In the genomic region with DNA sequence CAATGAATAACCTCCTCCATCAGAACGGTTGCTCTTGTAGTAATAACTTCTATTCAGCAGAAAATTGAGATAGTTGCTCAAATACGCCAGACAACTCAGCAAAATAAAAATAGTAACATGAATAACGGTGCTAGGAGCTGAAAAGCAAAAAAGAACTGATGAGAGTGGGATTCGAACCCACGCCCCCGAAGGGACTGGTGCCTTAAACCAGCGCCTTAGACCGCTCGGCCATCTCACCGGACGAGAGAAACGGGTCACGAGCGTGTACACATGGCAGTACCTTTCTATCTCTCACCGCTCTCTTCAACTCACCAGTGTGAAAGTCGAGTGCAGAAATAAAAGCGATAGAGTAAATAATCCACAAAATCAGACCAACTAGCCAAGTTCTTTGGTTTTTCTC, we compare ENCODE assay signal across 4 worm cellular contexts.
TF ChIP-seq lines count a peak whose summit lies in the region.

No protein-coding gene starts in this region.

TF ChIP-seq in whole organism, L2 larva, 48 proteins besides CTCF, POLR2A, EP300 and RAD21 (continued from another document):
- TF ChIP-seq nhr-129 (tag; optimal IDR thresholded peaks at IDR 0.05; lab: Kevin White, UChicago) = peak; percentile 68
- no peak for TF ChIP-seq ama-1 (optimal IDR thresholded peaks at IDR 0.05; lab: Kevin White, UChicago)
- no peak for TF ChIP-seq R02D3.7 (tag; optimal IDR thresholded peaks at IDR 0.05; lab: Kevin White, UChicago)
- peak; percentile 12 for TF ChIP-seq nhr-21 (tag; optimal IDR thresholded peaks at IDR 0.05; lab: Kevin White, UChicago)

TF ChIP-seq in whole organism, L4 larva, 104 proteins besides CTCF, POLR2A, EP300 and RAD21 (continued from another document and continues in another):
- peak; percentile 71 for TF ChIP-seq Y48G9A.11 (GFP tag; IDR thresholded peaks at IDR 0.05; lab: Robert Waterston, UW)
- 0 out of 2 replicates have a peak, but pooled peaks have one; percentile 63 for TF ChIP-seq D1046.2 (GFP tag; IDR thresholded peaks at IDR 0.05; lab: Robert Waterston, UW)
- no peak for TF ChIP-seq ama-1 (optimal IDR thresholded peaks at IDR 0.05; lab: Kevin White, UChicago)
- peak; percentile 53 for TF ChIP-seq dmd-6 (GFP tag; IDR thresholded peaks at IDR 0.05; lab: Robert Waterston, UW)
- TF ChIP-seq mes-2 (tag; optimal IDR thresholded peaks at IDR 0.05; lab: Kevin White, UChicago; ENCODE audit: poor library complexity, severe bottlenecking) = peak; percentile 76
- no peak for TF ChIP-seq nhr-77 (tag; optimal IDR thresholded peaks at IDR 0.05; lab: Kevin White, UChicago)
- TF ChIP-seq fkh-10 (GFP tag; optimal IDR thresholded peaks at IDR 0.05; lab: Kevin White, UChicago) = no peak
- no peak for TF ChIP-seq aly-2 (tag; optimal IDR thresholded peaks at IDR 0.05; lab: Kevin White, UChicago)
- no peak for TF ChIP-seq pqm-1 (tag; optimal IDR thresholded peaks at IDR 0.05; lab: Kevin White, UChicago)
- TF ChIP-seq lir-3 (tag; optimal IDR thresholded peaks at IDR 0.05; lab: Kevin White, UChicago) = no peak
- TF ChIP-seq tag-97 (GFP tag; IDR thresholded peaks at IDR 0.05; lab: Robert Waterston, UW) = no peak
- peak; percentile 8; the same call in 1 of the 2 replicates for TF ChIP-seq ctbp-1 (GFP tag; IDR thresholded peaks at IDR 0.05; lab: Robert Waterston, UW)
- no peak for TF ChIP-seq snpc-1.2 (GFP tag; IDR thresholded peaks at IDR 0.05; lab: Robert Waterston, UW)
- TF ChIP-seq F44E2.7 (GFP tag; IDR thresholded peaks at IDR 0.05; lab: Robert Waterston, UW) = no peak
- peak; percentile 85 for TF ChIP-seq egl-43 (GFP tag; IDR thresholded peaks at IDR 0.05; lab: Robert Waterston, UW)
- TF ChIP-seq hif-1 (tag; optimal IDR thresholded peaks at IDR 0.05; lab: Kevin White, UChicago) = no peak
- TF ChIP-seq vab-7 (GFP tag; IDR thresholded peaks at IDR 0.05; lab: Robert Waterston, UW) = peak; percentile 71
- no peak for TF ChIP-seq dpl-1 (GFP tag; optimal IDR thresholded peaks at IDR 0.05; lab: Kevin White, UChicago)
- TF ChIP-seq madf-9 (GFP tag; conservative IDR thresholded peaks at IDR 0.05; lab: Robert Waterston, UW) = no peak; the same call in 1 of the 2 replicates
- TF ChIP-seq nhr-102 (tag; optimal IDR thresholded peaks at IDR 0.05; lab: Kevin White, UChicago) = peak; percentile 40
- TF ChIP-seq mxl-2 (GFP tag; conservative IDR thresholded peaks at IDR 0.05; lab: Robert Waterston, UW) = no peak
- peak; percentile 5; the same call in 1 of the 2 replicates for TF ChIP-seq ceh-44 (GFP tag; IDR thresholded peaks at IDR 0.05; lab: Robert Waterston, UW)
- TF ChIP-seq R02D3.7 (tag; optimal IDR thresholded peaks at IDR 0.05; lab: Kevin White, UChicago) = no peak
- TF ChIP-seq dmd-8 (GFP tag; IDR thresholded peaks at IDR 0.05; lab: Robert Waterston, UW) = peak; percentile 84
- no peak for TF ChIP-seq lin-39 (tag; optimal IDR thresholded peaks at IDR 0.05; lab: Kevin White, UChicago)
- TF ChIP-seq lin-1 (GFP tag; IDR thresholded peaks at IDR 0.05; lab: Robert Waterston, UW) = no peak
- TF ChIP-seq Y5F2A.4 (GFP tag; optimal IDR thresholded peaks at IDR 0.05; lab: Kevin White, UChicago) = no peak
- no peak for TF ChIP-seq nhr-10 (tag; optimal IDR thresholded peaks at IDR 0.05; lab: Kevin White, UChicago)
- TF ChIP-seq arid-1 (GFP tag; conservative IDR thresholded peaks at IDR 0.05; lab: Robert Waterston, UW) = peak; percentile 64; the same call in 1 of the 2 replicates
- no peak for TF ChIP-seq aha-1 (tag; lab: Kevin White, UChicago)
- TF ChIP-seq hlh-11 (tag; optimal IDR thresholded peaks at IDR 0.05; lab: Kevin White, UChicago) = peak; percentile 32
- TF ChIP-seq duxl-1 (tag; optimal IDR thresholded peaks at IDR 0.05; lab: Kevin White, UChicago; ENCODE audit: poor library complexity) = peak; percentile 28
- TF ChIP-seq mdt-29 (GFP tag; IDR thresholded peaks at IDR 0.05; lab: Robert Waterston, UW) = no peak
- no peak for TF ChIP-seq skn-1 (tag; optimal IDR thresholded peaks at IDR 0.05; lab: Kevin White, UChicago)
- peak; percentile 71 for TF ChIP-seq snpc-4 (tag; optimal IDR thresholded peaks at IDR 0.05; lab: Kevin White, UChicago)
- no peak for TF ChIP-seq nhr-41 (GFP tag; IDR thresholded peaks at IDR 0.05; lab: Robert Waterston, UW)
- TF ChIP-seq egl-27 (tag; optimal IDR thresholded peaks at IDR 0.05; lab: Kevin White, UChicago) = no peak
- TF ChIP-seq madf-5 (GFP tag; IDR thresholded peaks at IDR 0.05; lab: Robert Waterston, UW) = peak; percentile 43 to 55; a peak in 1 of 4 replicates
- no peak for TF ChIP-seq spr-1 (tag; optimal IDR thresholded peaks at IDR 0.05; lab: Kevin White, UChicago)
- TF ChIP-seq unc-62 (GFP tag; optimal IDR thresholded peaks at IDR 0.05 in 1 of 2; lab: Kevin White, UChicago) = peak in 1 of 2 experiments; percentile 96
- TF ChIP-seq unc-62 (tag; optimal IDR thresholded peaks at IDR 0.05; lab: Kevin White, UChicago) = no peak

TF ChIP-seq in whole organism, late embryonic, 69 proteins besides CTCF, POLR2A, EP300 and RAD21 (continued from another document):
- no peak for TF ChIP-seq ceh-24 (tag; optimal IDR thresholded peaks at IDR 0.05; lab: Kevin White, UChicago)
- peak; percentile 1 for TF ChIP-seq ahr-1 (tag; optimal IDR thresholded peaks at IDR 0.05; lab: Kevin White, UChicago)
- TF ChIP-seq C08G9.2 (tag; optimal IDR thresholded peaks at IDR 0.05; lab: Kevin White, UChicago) = peak; percentile 67
- peak; percentile 23 for TF ChIP-seq lin-11 (tag; optimal IDR thresholded peaks at IDR 0.05; lab: Kevin White, UChicago)
- TF ChIP-seq che-1 (tag; optimal IDR thresholded peaks at IDR 0.05; lab: Kevin White, UChicago) = peak; percentile 62
- peak; percentile 43 for TF ChIP-seq unc-86 (tag; optimal IDR thresholded peaks at IDR 0.05; lab: Kevin White, UChicago)
- no peak for TF ChIP-seq mec-3 (tag; optimal IDR thresholded peaks at IDR 0.05; lab: Kevin White, UChicago; ENCODE audit: borderline replicate concordance)
- TF ChIP-seq pha-2 (tag; optimal IDR thresholded peaks at IDR 0.05; lab: Kevin White, UChicago) = peak; percentile 52
- TF ChIP-seq ceh-18 (tag; optimal IDR thresholded peaks at IDR 0.05; lab: Kevin White, UChicago) = peak; percentile 49
- TF ChIP-seq fkh-10 (GFP tag; optimal IDR thresholded peaks at IDR 0.05; lab: Kevin White, UChicago) = no peak
- peak; percentile 65 for TF ChIP-seq hlh-6 (tag; optimal IDR thresholded peaks at IDR 0.05; lab: Kevin White, UChicago)
- TF ChIP-seq fkh-6 (tag; optimal IDR thresholded peaks at IDR 0.05; lab: Kevin White, UChicago) = peak; percentile 46
- TF ChIP-seq ceh-19 (GFP tag; optimal IDR thresholded peaks at IDR 0.05; lab: Kevin White, UChicago) = peak; percentile 51
- TF ChIP-seq ttx-3 (tag; optimal IDR thresholded peaks at IDR 0.05; lab: Kevin White, UChicago) = peak; percentile 64
- peak; percentile 5 for TF ChIP-seq sdc-2 (tag; optimal IDR thresholded peaks at IDR 0.05; lab: Kevin White, UChicago)
- TF ChIP-seq sox-2 (GFP tag; IDR thresholded peaks at IDR 0.05; lab: Robert Waterston, UW) = peak; percentile 65
- peak; percentile 81 for TF ChIP-seq hlh-15 (tag; optimal IDR thresholded peaks at IDR 0.05; lab: Kevin White, UChicago)
- no peak for TF ChIP-seq hlh-8 (tag; optimal IDR thresholded peaks at IDR 0.05; lab: Kevin White, UChicago)
- no peak for TF ChIP-seq elt-4 (tag; optimal IDR thresholded peaks at IDR 0.05; lab: Kevin White, UChicago)
- peak; percentile 28 for TF ChIP-seq ceh-14 (tag; optimal IDR thresholded peaks at IDR 0.05; lab: Kevin White, UChicago)
- peak; percentile 62; the same call in 1 of the 2 replicates for TF ChIP-seq ceh-45 (GFP tag; IDR thresholded peaks at IDR 0.05; lab: Robert Waterston, UW)
- TF ChIP-seq ceh-31 (tag; optimal IDR thresholded peaks at IDR 0.05; lab: Kevin White, UChicago) = peak; percentile 45
- TF ChIP-seq rnt-1 (tag; optimal IDR thresholded peaks at IDR 0.05; lab: Kevin White, UChicago) = peak; percentile 16
- 0 out of 2 replicates have a peak, but pooled peaks have one; percentile 53 for TF ChIP-seq unc-3 (GFP tag; conservative IDR thresholded peaks at IDR 0.05; lab: Robert Waterston, UW)
- peak; percentile 10 for TF ChIP-seq unc-3 (tag; optimal IDR thresholded peaks at IDR 0.05; lab: Kevin White, UChicago)
- peak; percentile 34 for TF ChIP-seq npax-4 (tag; optimal IDR thresholded peaks at IDR 0.05; lab: Kevin White, UChicago)
- peak; percentile 26 for TF ChIP-seq dve-1 (tag; optimal IDR thresholded peaks at IDR 0.05; lab: Kevin White, UChicago)
- TF ChIP-seq ceh-22 (tag; optimal IDR thresholded peaks at IDR 0.05; lab: Kevin White, UChicago) = no peak
- peak; percentile 52 for TF ChIP-seq ceh-34 (tag; optimal IDR thresholded peaks at IDR 0.05; lab: Kevin White, UChicago)
- no peak for TF ChIP-seq ama-1 (optimal IDR thresholded peaks at IDR 0.05; lab: Kevin White, UChicago)
- peak; percentile 46 for TF ChIP-seq sox-4 (tag; optimal IDR thresholded peaks at IDR 0.05; lab: Kevin White, UChicago)
- TF ChIP-seq dmd-4 (tag; optimal IDR thresholded peaks at IDR 0.05; lab: Kevin White, UChicago; ENCODE audit: borderline replicate concordance) = peak; percentile 73
- TF ChIP-seq T23F11.4 (GFP tag; optimal IDR thresholded peaks at IDR 0.05; lab: Kevin White, UChicago) = peak; percentile 30
- peak; percentile 54 for TF ChIP-seq pat-9 (tag; optimal IDR thresholded peaks at IDR 0.05; lab: Kevin White, UChicago)
- TF ChIP-seq hlh-13 (GFP tag; optimal IDR thresholded peaks at IDR 0.05; lab: Kevin White, UChicago) = peak; percentile 54
- TF ChIP-seq gmeb-2 (tag; optimal IDR thresholded peaks at IDR 0.05; lab: Kevin White, UChicago) = peak; percentile 52
- peak; percentile 62 for TF ChIP-seq hlh-30 (tag; optimal IDR thresholded peaks at IDR 0.05; lab: Kevin White, UChicago; ENCODE audit: insufficient read depth)
TF ChIP-seq in whole organism, late embryonic: peak in this region for 45.

TF ChIP-seq in whole organism, mixed stage, embryonic, 35 proteins besides CTCF, POLR2A, EP300 and RAD21 (continued from another document):
- TF ChIP-seq blmp-1 (tag; optimal IDR thresholded peaks at IDR 0.05; lab: Kevin White, UChicago) (no peak), nhr-28 (tag; optimal IDR thresholded peaks at IDR 0.05; lab: Kevin White, UChicago) (peak; percentile 6), ceh-43 (GFP tag; optimal IDR thresholded peaks at IDR 0.05; lab: Kevin White, UChicago) (peak; percentile 48), cnd-1 (tag; optimal IDR thresholded peaks at IDR 0.05; lab: Kevin White, UChicago) (peak; percentile 52), bed-3 (GFP tag; optimal IDR thresholded peaks at IDR 0.05; lab: Kevin White, UChicago) (peak; percentile 21), nhr-237 (tag; optimal IDR thresholded peaks at IDR 0.05; lab: Kevin White, UChicago) (no peak), pha-4 (tag; optimal IDR thresholded peaks at IDR 0.05; lab: Kevin White, UChicago) (no peak)
